Worm (Caenorhabditis elegans) whole organism, mixed stage, embryonic: Measurements from ENCODE around the gene F25D1.5.

Source experiments
- blmp-1 ChIP-seq: fragments of 150-350 bp; optimal IDR thresholded peaks from 2 replicates; lab custom pipeline; 2014; ENCODE audit warnings: missing biosample characterization, missing genetic modification characterization
- ces-1 ChIP-seq: fragments of 150-350 bp; optimal IDR thresholded peaks from 2 replicates; lab custom pipeline; 2014; ENCODE audit warnings: missing biosample characterization, missing genetic modification reagents, missing genetic modification characterization
- elt-3 ChIP-seq: fragments of 150-350 bp; optimal IDR thresholded peaks from 2 replicates; lab custom pipeline; 2014; ENCODE audit warnings: missing biosample characterization, missing genetic modification characterization
- ham-2 ChIP-seq: fragments of 200-800 bp; sonication (Bioruptor generic); optimal IDR thresholded peaks from 2 replicates; lab custom pipeline; 2018; ENCODE audit warnings: mild to moderate bottlenecking, missing genetic modification characterization, missing compliant biosample characterization
- lin-13 ChIP-seq: fragments of 150-350 bp; optimal IDR thresholded peaks from 2 replicates; lab custom pipeline; 2014; ENCODE audit warnings: missing biosample characterization, missing genetic modification characterization
- nhr-12 ChIP-seq: fragments of 150-350 bp; optimal IDR thresholded peaks from 2 replicates; lab custom pipeline; 2014; ENCODE audit warnings: missing biosample characterization, missing genetic modification characterization
- snpc-4 ChIP-seq: fragments of 150-350 bp; optimal IDR thresholded peaks from 2 replicates; lab custom pipeline; 2014; ENCODE audit warnings: missing biosample characterization, missing genetic modification characterization
- unc-39 ChIP-seq: fragments of 150-350 bp; optimal IDR thresholded peaks from 2 replicates; lab custom pipeline; 2014; ENCODE audit warnings: missing biosample characterization, missing genetic modification characterization
- zip-8 ChIP-seq: fragments of 150-350 bp; optimal IDR thresholded peaks from 2 replicates; lab custom pipeline; 2014; ENCODE audit warnings: missing biosample characterization, missing genetic modification characterization
- ztf-11 ChIP-seq: fragments of 150-350 bp; optimal IDR thresholded peaks from 2 replicates; lab custom pipeline; 2014; ENCODE audit warnings: missing biosample characterization, missing genetic modification characterization

DNA sequence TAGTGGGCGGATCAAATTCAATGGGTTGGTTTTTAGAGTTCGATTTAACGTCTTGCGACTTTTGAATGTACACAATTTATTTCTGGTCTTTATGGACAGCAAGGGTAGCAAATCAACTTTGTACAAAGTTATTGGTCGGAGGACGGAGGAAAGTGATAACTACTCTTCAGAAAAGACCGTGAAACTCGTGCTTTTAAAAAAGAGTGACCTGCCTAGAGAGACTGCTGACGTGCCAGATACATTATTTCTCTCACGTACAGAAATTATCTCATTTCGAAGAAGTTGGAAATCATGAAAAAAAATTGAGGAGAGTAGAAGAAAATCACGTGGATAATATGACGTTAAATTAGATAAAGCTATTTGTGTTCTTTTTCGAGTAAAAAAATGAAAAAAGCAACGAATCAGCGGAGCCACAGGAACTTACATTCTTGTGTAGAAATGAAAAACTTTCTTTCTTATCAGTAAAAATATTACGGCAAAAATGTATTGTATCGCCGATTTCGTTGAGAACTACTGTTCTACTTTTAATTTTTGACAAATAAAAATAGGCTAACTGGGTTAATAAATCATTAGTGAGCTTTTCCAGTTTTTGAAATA, 10.4 kb downstream of the F25D1.5 start, which contains the start of gene ppm-1.A:
- no peak for TF ChIP-seq elt-3 (tag; lab: Kevin White, UChicago)
- no peak for TF ChIP-seq snpc-4
- no peak for TF ChIP-seq unc-39 (tag; lab: Kevin White, UChicago)
- TF ChIP-seq ces-1: no peak
- TF ChIP-seq lin-13 (tag; lab: Kevin White, UChicago): no peak
- no peak for TF ChIP-seq ham-2
- no peak for TF ChIP-seq ztf-11 (tag; lab: Kevin White, UChicago)
- no peak for TF ChIP-seq zip-8 (tag; lab: Kevin White, UChicago)
- no peak for TF ChIP-seq nhr-12 (tag; lab: Kevin White, UChicago)
- no peak for TF ChIP-seq blmp-1 (tag; lab: Kevin White, UChicago)
